Fruit fly (Drosophila melanogaster): ENCODE measurements around the gene CG33654.

DNA sequence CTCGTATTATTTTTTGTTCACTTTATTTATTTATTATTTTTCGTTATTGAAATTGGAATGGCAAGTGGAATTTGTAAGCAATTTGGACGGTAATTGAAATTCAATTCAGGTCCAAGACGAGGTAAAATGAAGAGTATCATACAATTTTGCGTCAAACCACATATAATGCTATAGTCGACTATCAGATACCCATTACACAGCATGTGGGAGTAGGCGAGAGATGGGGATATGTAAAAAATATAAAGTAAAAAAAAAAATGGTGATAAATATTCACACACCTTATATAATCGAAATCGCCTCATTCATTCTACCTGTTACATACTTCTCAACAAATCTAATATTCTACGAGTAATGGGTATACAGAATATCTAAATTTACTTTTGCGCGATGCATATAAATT lies 29.2 kb upstream of the CG33654 start:
- TF ChIP-seq CTCF (optimal IDR thresholded peaks at IDR 0.05) (no peak), CG8478 (optimal IDR thresholded peaks at IDR 0.05) (no peak)

Data from S2 (cell line).